Fruit fly (Drosophila melanogaster) whole organism, embryonic: ENCODE data around the gene PolD3.

Source experiments
- CG10267 ChIP-seq: fragments of 200-800 bp; sonication (Bioruptor generic); optimal IDR thresholded peaks from 2 replicates; lab custom pipeline; 2018; ENCODE audit warnings: missing biosample characterization, mild to moderate bottlenecking, missing genetic modification characterization, moderate library complexity
- CG11504 ChIP-seq: fragments of 200-800 bp; sonication (Bioruptor generic); optimal IDR thresholded peaks from 3 replicates; lab custom pipeline; 2019; ENCODE audit warnings: missing biosample characterization, mild to moderate bottlenecking, missing genetic modification characterization, moderate library complexity
- CG12942 ChIP-seq: fragments of 200-800 bp; sonication (Bioruptor generic); optimal IDR thresholded peaks from 3 replicates; lab custom pipeline; 2016; ENCODE audit warnings: missing biosample characterization, missing genetic modification characterization
- CG13287 ChIP-seq: fragments of 200-800 bp; sonication (Bioruptor generic); IDR thresholded peaks from 2 replicates; pipeline ENCODE4 v1.3.6; 2022; ENCODE audit warnings: missing biosample characterization, missing genetic modification characterization; ENCODE audit not compliant: partially characterized antibody
- CG13296 ChIP-seq: fragments of 200-800 bp; sonication (Bioruptor generic); optimal IDR thresholded peaks from 3 replicates; lab custom pipeline; 2018; ENCODE audit warnings: missing biosample characterization, mild to moderate bottlenecking, missing genetic modification characterization
- CG13894 ChIP-seq: fragments of 200-800 bp; sonication (Bioruptor generic); optimal IDR thresholded peaks from 3 replicates; lab custom pipeline; 2018; ENCODE audit warnings: missing biosample characterization, mild to moderate bottlenecking, missing genetic modification characterization, moderate library complexity
- CG14050 ChIP-seq: fragments of 200-800 bp; sonication (Bioruptor generic); IDR thresholded peaks from 3 replicates; pipeline ENCODE4 v1.3.6; 2022; ENCODE audit warnings: missing biosample characterization, missing genetic modification characterization
- CG14667 ChIP-seq: fragments of 200-800 bp; sonication (Bioruptor generic); IDR thresholded peaks from 2 replicates; pipeline ENCODE4 v1.3.6; 2022; ENCODE audit warnings: missing biosample characterization, missing genetic modification characterization
- CG14965 ChIP-seq: fragments of 200-800 bp; sonication (Bioruptor generic); optimal IDR thresholded peaks from 2 replicates; lab custom pipeline; 2016; ENCODE audit warnings: missing biosample characterization, missing genetic modification characterization, borderline replicate concordance
- CG1529 ChIP-seq: fragments of 200-800 bp; sonication (Bioruptor generic); optimal IDR thresholded peaks from 3 replicates; lab custom pipeline; 2018; ENCODE audit warnings: missing biosample characterization, missing genetic modification characterization
- CG15601 ChIP-seq: fragments of 200-800 bp; sonication (Bioruptor generic); optimal IDR thresholded peaks from 3 replicates; lab custom pipeline; 2019; ENCODE audit warnings: missing biosample characterization, mild to moderate bottlenecking, missing genetic modification characterization, moderate library complexity
- CG18764 ChIP-seq: fragments of 200-800 bp; sonication (Bioruptor generic); optimal IDR thresholded peaks from 3 replicates; lab custom pipeline; 2016; ENCODE audit warnings: missing biosample characterization, missing genetic modification characterization
- CG42726 ChIP-seq: fragments of 200-800 bp; sonication (Bioruptor generic); IDR thresholded peaks from 2 replicates; pipeline ENCODE4 v1.3.6; 2022; ENCODE audit warnings: missing biosample characterization, missing genetic modification characterization; ENCODE audit not compliant: partially characterized antibody
- CG4360 ChIP-seq: fragments of 200-800 bp; sonication (Bioruptor generic); IDR thresholded peaks from 2 replicates; pipeline ENCODE4 v1.3.6; 2022; ENCODE audit warnings: missing biosample characterization, missing genetic modification characterization
- CG8388 ChIP-seq: fragments of 200-800 bp; sonication (Bioruptor generic); optimal IDR thresholded peaks from 2 replicates; lab custom pipeline; 2019; ENCODE audit warnings: missing biosample characterization, mild to moderate bottlenecking, missing genetic modification characterization, moderate library complexity
- CG9876 ChIP-seq: fragments of 200-800 bp; sonication (Bioruptor generic); optimal IDR thresholded peaks from 2 replicates; lab custom pipeline; 2016; ENCODE audit warnings: missing biosample characterization, missing genetic modification characterization
- CHES-1-like ChIP-seq: fragments of 200-800 bp; sonication (Bioruptor generic); optimal IDR thresholded peaks from 2 replicates; lab custom pipeline; 2016; ENCODE audit warnings: missing biosample characterization, missing genetic modification characterization
- Dip2 ChIP-seq: fragments of 200-800 bp; sonication (Bioruptor generic); IDR thresholded peaks from 2 replicates; pipeline ENCODE4 v1.3.6; 2022; ENCODE audit warnings: missing biosample characterization, missing genetic modification characterization
- Dll ChIP-seq: fragments of 200-800 bp; sonication (Bioruptor generic); IDR thresholded peaks from 4 replicates; pipeline ENCODE4 v1.3.6; 2022; ENCODE audit warnings: missing biosample characterization, missing genetic modification characterization; ENCODE audit not compliant: partially characterized antibody
- E2f2 ChIP-seq: fragments of 200-800 bp; sonication (Bioruptor generic); IDR thresholded peaks from 2 replicates; pipeline ENCODE4 v1.3.6; 2022; ENCODE audit warnings: missing biosample characterization, missing genetic modification characterization
- Elba2 ChIP-seq: fragments of 200-800 bp; sonication (Bioruptor generic); optimal IDR thresholded peaks from 3 replicates; lab custom pipeline; 2016; ENCODE audit warnings: missing biosample characterization, missing genetic modification characterization
- HLHmδ ChIP-seq: fragments of 200-800 bp; sonication (Bioruptor generic); optimal IDR thresholded peaks from 2 replicates; lab custom pipeline; 2018; ENCODE audit warnings: missing biosample characterization, mild to moderate bottlenecking, missing genetic modification characterization, moderate library complexity
- Hmx ChIP-seq: fragments of 200-800 bp; sonication (Bioruptor generic); optimal IDR thresholded peaks from 2 replicates; lab custom pipeline; 2016; ENCODE audit warnings: missing biosample characterization, missing genetic modification characterization
- Myb ChIP-seq: fragments of 200-800 bp; sonication (Bioruptor generic); optimal IDR thresholded peaks from 2 replicates; lab custom pipeline; 2016; ENCODE audit warnings: missing biosample characterization, missing genetic modification characterization
- NK7.1 ChIP-seq: fragments of 200-800 bp; sonication (Bioruptor generic); optimal IDR thresholded peaks from 3 replicates; lab custom pipeline; 2016; ENCODE audit warnings: missing biosample characterization, missing genetic modification characterization
- Pdp1 ChIP-seq, 2 experiments: fragments of 200-800 bp; sonication (Bioruptor generic); optimal IDR thresholded peaks; 3 replicates each; lab custom pipeline; 2016; ENCODE audit warnings: missing biosample characterization in 2 of 2, missing genetic modification characterization in 2 of 2, mild to moderate bottlenecking in 1 of 2, moderate library complexity in 1 of 2
- cad ChIP-seq: fragments of >200 bp; optimal IDR thresholded peaks from 2 replicates; lab custom pipeline; 2017; ENCODE audit warnings: missing biosample characterization, missing genetic modification characterization
- chinmo ChIP-seq: fragments of 200-800 bp; sonication (Bioruptor generic); IDR thresholded peaks from 4 replicates; pipeline ENCODE4 v1.3.6; 2022; ENCODE audit warnings: missing biosample characterization, missing genetic modification characterization; ENCODE audit not compliant: partially characterized antibody
- crc ChIP-seq: fragments of 200-800 bp; sonication (Bioruptor generic); optimal IDR thresholded peaks from 2 replicates; lab custom pipeline; 2016; ENCODE audit warnings: missing biosample characterization, missing genetic modification characterization
- da ChIP-seq: fragments of 200-800 bp; sonication (Bioruptor generic); optimal IDR thresholded peaks from 2 replicates; lab custom pipeline; 2016; ENCODE audit warnings: missing biosample characterization, missing genetic modification characterization
- emc ChIP-seq: fragments of 200-800 bp; sonication (Bioruptor generic); optimal IDR thresholded peaks from 2 replicates; lab custom pipeline; 2016; ENCODE audit warnings: missing biosample characterization, missing genetic modification characterization
- fd3F ChIP-seq: fragments of 200-800 bp; sonication (Bioruptor generic); optimal IDR thresholded peaks from 2 replicates; lab custom pipeline; 2018; ENCODE audit warnings: missing biosample characterization, mild to moderate bottlenecking, missing genetic modification characterization, moderate library complexity
- fru ChIP-seq: fragments of >200 bp; optimal IDR thresholded peaks from 2 replicates; lab custom pipeline; 2017
- grn ChIP-seq: fragments of 200-800 bp; sonication (Bioruptor generic); optimal IDR thresholded peaks from 3 replicates; lab custom pipeline; 2017; ENCODE audit warnings: missing biosample characterization, missing genetic modification characterization
- hb ChIP-seq: fragments of 200-800 bp; sonication (Bioruptor generic); IDR thresholded peaks from 3 replicates; pipeline ENCODE4 v1.3.6; 2022; ENCODE audit warnings: missing biosample characterization, missing genetic modification characterization; ENCODE audit not compliant: partially characterized antibody
- hth ChIP-seq: fragments of >200 bp; optimal IDR thresholded peaks from 2 replicates; lab custom pipeline; 2017; ENCODE audit warnings: inconsistent platforms
- inv ChIP-seq: fragments of 200-800 bp; sonication (Bioruptor generic); IDR thresholded peaks from 2 replicates; pipeline ENCODE4 v1.3.6; 2022; ENCODE audit warnings: missing biosample characterization, missing genetic modification characterization; ENCODE audit not compliant: partially characterized antibody
- jumu ChIP-seq: fragments of 200-800 bp; sonication (Bioruptor generic); optimal IDR thresholded peaks from 3 replicates; lab custom pipeline; 2016; ENCODE audit warnings: missing biosample characterization, missing genetic modification characterization
- nau ChIP-seq: fragments of 200-800 bp; sonication (Bioruptor generic); optimal IDR thresholded peaks from 3 replicates; lab custom pipeline; 2017; ENCODE audit warnings: missing biosample characterization, mild to moderate bottlenecking, missing genetic modification characterization, missing genetic modification reagents
- pita ChIP-seq: fragments of 200-800 bp; sonication (Bioruptor generic); optimal IDR thresholded peaks from 2 replicates; lab custom pipeline; 2017; ENCODE audit warnings: missing biosample characterization, mild to moderate bottlenecking, missing genetic modification characterization
- psq ChIP-seq: fragments of 200-800 bp; sonication (Bioruptor generic); optimal IDR thresholded peaks from 2 replicates; lab custom pipeline; 2017; ENCODE audit warnings: missing biosample characterization, missing genetic modification characterization
- salm ChIP-seq: fragments of 200-800 bp; sonication (Bioruptor generic); optimal IDR thresholded peaks from 2 replicates; lab custom pipeline; 2018; ENCODE audit warnings: missing biosample characterization, mild to moderate bottlenecking, missing genetic modification characterization
- sisA ChIP-seq: fragments of 200-800 bp; sonication (Bioruptor generic); IDR thresholded peaks from 2 replicates; pipeline ENCODE4 v1.3.6; 2022; ENCODE audit warnings: missing biosample characterization, missing genetic modification characterization
- trh ChIP-seq: fragments of 200-800 bp; sonication (Bioruptor generic); optimal IDR thresholded peaks from 2 replicates; lab custom pipeline; 2016; ENCODE audit warnings: missing biosample characterization, missing genetic modification characterization
- tup ChIP-seq: fragments of 200-800 bp; sonication (Bioruptor generic); optimal IDR thresholded peaks from 2 replicates; lab custom pipeline; 2016; ENCODE audit warnings: missing biosample characterization, mild to moderate bottlenecking, missing genetic modification characterization, moderate library complexity
- unc-4 ChIP-seq: fragments of 200-800 bp; sonication (Bioruptor generic); IDR thresholded peaks from 2 replicates; pipeline ENCODE4 v1.3.6; 2022; ENCODE audit warnings: missing biosample characterization, missing genetic modification characterization; ENCODE audit not compliant: partially characterized antibody
- vnd ChIP-seq: fragments of 200-800 bp; sonication (Bioruptor generic); IDR thresholded peaks from 3 replicates; pipeline ENCODE4 v1.3.6; 2022; ENCODE audit warnings: missing biosample characterization, missing genetic modification characterization; ENCODE audit not compliant: partially characterized antibody
- wek ChIP-seq: fragments of 200-800 bp; sonication (Bioruptor generic); optimal IDR thresholded peaks from 3 replicates; lab custom pipeline; 2018; ENCODE audit warnings: missing biosample characterization, mild to moderate bottlenecking, missing genetic modification characterization, moderate library complexity
- zen2 ChIP-seq: fragments of 200-800 bp; sonication (Bioruptor generic); IDR thresholded peaks from 3 replicates; pipeline ENCODE4 v1.3.6; 2022; ENCODE audit warnings: missing biosample characterization, missing genetic modification characterization; ENCODE audit not compliant: partially characterized antibody

Gene PolD3

dm6 chr2L:15248163-15249005, 7.7 kb downstream of the PolD3 start, which contains the start of gene dao (continued):
- TF ChIP-seq salm (tag; lab: Kevin White, UChicago) (no peak), crc (GFP tag; lab: Kevin White, UChicago) (no peak), nau (GFP tag; lab: Kevin White, UChicago) (no peak), chinmo (GFP tag; lab: Robert Waterston, UW) (no peak), jumu (GFP tag; lab: Kevin White, UChicago) (no peak), hth (lab: Kevin White, UChicago) (no peak), Elba2 (GFP tag; lab: Kevin White, UChicago) (no peak), CG13287 (GFP tag; lab: Robert Waterston, UW) (peak; percentile 82), CG11504 (tag; lab: Kevin White, UChicago) (peak; percentile 52), CG14667 (GFP tag; lab: Robert Waterston, UW) (peak; percentile 9; the same call in 1 of the 2 replicates), Dll (peak; percentile 86), Myb (GFP tag; lab: Kevin White, UChicago) (peak; percentile 86), pita (no peak), zen2 (GFP tag; lab: Robert Waterston, UW) (peak; percentile 40; the same call in 1 of the 3 replicates), NK7.1 (no peak), CG18764 (GFP tag; lab: Kevin White, UChicago) (no peak), CG14050 (GFP tag; lab: Robert Waterston, UW) (no peak), CG13296 (no peak), HLHmδ (GFP tag; lab: Kevin White, UChicago) (no peak), fd3F (GFP tag; lab: Kevin White, UChicago) (peak; percentile 21), fru (no peak), CG9876 (no peak), CG14965 (GFP tag; lab: Kevin White, UChicago) (no peak), CHES-1-like (no peak), Hmx (GFP tag; lab: Kevin White, UChicago) (peak; percentile 17), cad (GFP tag; lab: Kevin White, UChicago) (no peak), wek (GFP tag; lab: Kevin White, UChicago) (no peak), E2f2 (GFP tag; lab: Robert Waterston, UW) (peak; percentile 90), psq (GFP tag; lab: Kevin White, UChicago) (no peak), sisA (peak; percentile 47), CG1529 (GFP tag; lab: Kevin White, UChicago) (peak; percentile 4), inv (GFP tag; lab: Robert Waterston, UW) (peak; percentile 63), CG15601 (peak; percentile 15), hb (peak; percentile 74), grn (no peak), CG13894 (no peak), emc (GFP tag; lab: Kevin White, UChicago) (no peak), CG4360 (GFP tag; lab: Robert Waterston, UW) (no peak), CG8388 (peak; percentile 33), da (GFP tag; lab: Kevin White, UChicago) (no peak), tup (GFP tag; lab: Kevin White, UChicago) (no peak), Pdp1 (GFP tag; optimal IDR thresholded peaks at IDR 0.05; lab: Kevin White, UChicago) (peak; percentile 44 to 45), Dip2 (GFP tag; lab: Robert Waterston, UW) (no peak), unc-4 (peak; percentile 74), CG42726 (GFP tag; lab: Robert Waterston, UW) (peak; percentile 48; the same call in 1 of the 2 replicates), CG10267 (tag; lab: Kevin White, UChicago) (peak; percentile 38), vnd (peak; percentile 67), trh (no peak), CG12942 (peak; percentile 38)
